Fruit fly (Drosophila melanogaster) whole organism, embryonic: ENCODE data around the gene Sfp26Ad.

ENCODE experiments used
- Antp ChIP-seq: fragments of 200-800 bp; sonication (Bioruptor generic); optimal IDR thresholded peaks from 3 replicates; lab custom pipeline; 2016; ENCODE audit warnings: missing biosample characterization, missing genetic modification characterization
- Atf6 ChIP-seq: fragments of 200-800 bp; sonication (Bioruptor generic); IDR thresholded peaks from 2 replicates; pipeline ENCODE4 v1.3.6; 2022; ENCODE audit warnings: missing biosample characterization, missing genetic modification characterization
- B-H2 ChIP-seq: fragments of 200-800 bp; sonication (Bioruptor generic); optimal IDR thresholded peaks from 2 replicates; lab custom pipeline; 2018; ENCODE audit warnings: missing biosample characterization, mild to moderate bottlenecking, missing genetic modification characterization
- CG10462 ChIP-seq: fragments of 200-800 bp; sonication (Bioruptor generic); optimal IDR thresholded peaks from 2 replicates; lab custom pipeline; 2016; ENCODE audit warnings: missing biosample characterization, missing genetic modification characterization
- CG10979 ChIP-seq: fragments of 200-800 bp; sonication (Bioruptor generic); optimal IDR thresholded peaks from 2 replicates; lab custom pipeline; 2018; ENCODE audit warnings: missing biosample characterization, mild to moderate bottlenecking, missing genetic modification characterization, moderate library complexity
- CG11398 ChIP-seq: fragments of 200-800 bp; sonication (Bioruptor generic); optimal IDR thresholded peaks from 2 replicates; lab custom pipeline; 2016; ENCODE audit warnings: missing biosample characterization, missing genetic modification characterization
- CG12219 ChIP-seq: fragments of 200-800 bp; sonication (Bioruptor generic); optimal IDR thresholded peaks from 3 replicates; lab custom pipeline; 2018; ENCODE audit warnings: missing biosample characterization, mild to moderate bottlenecking, missing genetic modification characterization
- CG14667 ChIP-seq: fragments of 200-800 bp; sonication (Bioruptor generic); IDR thresholded peaks from 2 replicates; pipeline ENCODE4 v1.3.6; 2022; ENCODE audit warnings: missing biosample characterization, missing genetic modification characterization
- CG18764 ChIP-seq: fragments of 200-800 bp; sonication (Bioruptor generic); optimal IDR thresholded peaks from 3 replicates; lab custom pipeline; 2016; ENCODE audit warnings: missing biosample characterization, missing genetic modification characterization
- CG2678 ChIP-seq: fragments of 200-800 bp; sonication (Bioruptor generic); optimal IDR thresholded peaks from 3 replicates; lab custom pipeline; 2019; ENCODE audit warnings: missing biosample characterization, mild to moderate bottlenecking, missing genetic modification characterization, moderate library complexity
- CG2712 ChIP-seq: fragments of 200-800 bp; optimal IDR thresholded peaks from 3 replicates; lab custom pipeline; 2019; ENCODE audit warnings: missing biosample characterization, mild to moderate bottlenecking, missing genetic modification characterization, moderate library complexity
- CG3065 ChIP-seq: fragments of 200-800 bp; sonication (Bioruptor generic); optimal IDR thresholded peaks from 2 replicates; lab custom pipeline; 2016; ENCODE audit warnings: missing biosample characterization, missing genetic modification characterization
- CG4282 ChIP-seq: fragments of 200-800 bp; sonication (Bioruptor generic); optimal IDR thresholded peaks from 2 replicates; lab custom pipeline; 2016; ENCODE audit warnings: missing biosample characterization, missing genetic modification characterization
- CG4404 ChIP-seq: fragments of 200-800 bp; sonication (Bioruptor generic); IDR thresholded peaks from 2 replicates; pipeline ENCODE4 v1.3.6; 2022; ENCODE audit warnings: missing biosample characterization, missing genetic modification characterization
- CG6791 ChIP-seq: fragments of 200-800 bp; sonication (Bioruptor generic); IDR thresholded peaks from 3 replicates; pipeline ENCODE4 v1.3.6; 2022; ENCODE audit warnings: missing biosample characterization, missing genetic modification characterization; ENCODE audit not compliant: partially characterized antibody
- CG6813 ChIP-seq: fragments of 200-800 bp; sonication (Bioruptor generic); optimal IDR thresholded peaks from 2 replicates; lab custom pipeline; 2017; ENCODE audit warnings: missing biosample characterization, missing genetic modification characterization, mild to moderate bottlenecking, moderate library complexity, missing genetic modification reagents
- CG8388 ChIP-seq: fragments of 200-800 bp; sonication (Bioruptor generic); optimal IDR thresholded peaks from 2 replicates; lab custom pipeline; 2019; ENCODE audit warnings: missing biosample characterization, mild to moderate bottlenecking, missing genetic modification characterization, moderate library complexity
- Drgx ChIP-seq: fragments of 200-800 bp; sonication (Bioruptor generic); IDR thresholded peaks from 2 replicates; pipeline ENCODE4 v1.3.6; 2022; ENCODE audit warnings: missing biosample characterization, missing genetic modification characterization
- Ets65A ChIP-seq: fragments of 200-800 bp; sonication (Bioruptor generic); peaks from one replicate; lab custom pipeline; 2016; ENCODE audit warnings: missing biosample characterization, missing genetic modification characterization
- Fer3 ChIP-seq: fragments of 200-800 bp; sonication (Bioruptor generic); optimal IDR thresholded peaks from 2 replicates; lab custom pipeline; 2018; ENCODE audit warnings: missing biosample characterization, mild to moderate bottlenecking, missing genetic modification characterization, moderate library complexity
- HLH54F ChIP-seq: fragments of 200-800 bp; sonication (Bioruptor generic); optimal IDR thresholded peaks from 3 replicates; lab custom pipeline; 2016; ENCODE audit warnings: missing biosample characterization, missing genetic modification characterization
- HLHmδ ChIP-seq: fragments of 200-800 bp; sonication (Bioruptor generic); optimal IDR thresholded peaks from 2 replicates; lab custom pipeline; 2018; ENCODE audit warnings: missing biosample characterization, mild to moderate bottlenecking, missing genetic modification characterization, moderate library complexity
- Hand ChIP-seq: fragments of 200-800 bp; sonication (Bioruptor generic); optimal IDR thresholded peaks from 2 replicates; lab custom pipeline; 2017; ENCODE audit warnings: mild to moderate bottlenecking, missing biosample characterization, missing genetic modification reagents, missing genetic modification characterization
- Hr3 ChIP-seq: fragments of 200-800 bp; sonication (Bioruptor generic); optimal IDR thresholded peaks from 3 replicates; lab custom pipeline; 2016; ENCODE audit warnings: missing biosample characterization, missing genetic modification characterization
- Kr ChIP-seq: fragments of 200-800 bp; sonication (Bioruptor generic); optimal IDR thresholded peaks from 2 replicates; lab custom pipeline; 2017; ENCODE audit warnings: missing biosample characterization, mild to moderate bottlenecking, missing genetic modification characterization
- MESR4 ChIP-seq: fragments of 200-800 bp; sonication (Bioruptor generic); optimal IDR thresholded peaks from 2 replicates; lab custom pipeline; 2018; ENCODE audit warnings: missing biosample characterization, mild to moderate bottlenecking, missing genetic modification characterization, moderate library complexity
- Mrtf ChIP-seq: fragments of 200-800 bp; sonication (Bioruptor generic); IDR thresholded peaks from 3 replicates; pipeline ENCODE4 v1.3.6; 2022; ENCODE audit warnings: missing biosample characterization, missing genetic modification characterization
- PHDP ChIP-seq: fragments of 200-800 bp; sonication (Bioruptor generic); optimal IDR thresholded peaks from 3 replicates; lab custom pipeline; 2018; ENCODE audit warnings: missing biosample characterization, mild to moderate bottlenecking, missing genetic modification characterization, moderate library complexity
- Sox100B ChIP-seq: fragments of 200-800 bp; sonication (Bioruptor generic); optimal IDR thresholded peaks from 3 replicates; lab custom pipeline; 2018; ENCODE audit warnings: missing biosample characterization, mild to moderate bottlenecking, missing genetic modification characterization
- Spps ChIP-seq: fragments of 200-800 bp; sonication (Bioruptor generic); optimal IDR thresholded peaks from 2 replicates; lab custom pipeline; 2018; ENCODE audit warnings: missing biosample characterization, mild to moderate bottlenecking, missing genetic modification characterization
- Stat92E ChIP-seq, 3 experiments: fragments of >200 bp in 2 of 3; fragments of 200-800 bp in 1 of 3; sonication (Bioruptor generic) in 1 of 3; optimal IDR thresholded peaks; 2 replicates each; lab custom pipeline; 2017 to 2019; ENCODE audit warnings: missing biosample characterization in 3 of 3, missing genetic modification characterization in 3 of 3, mild to moderate bottlenecking in 1 of 3, moderate library complexity in 1 of 3
- YL-1 ChIP-seq: fragments of 200-800 bp; sonication (Bioruptor generic); optimal IDR thresholded peaks from 3 replicates; lab custom pipeline; 2017; ENCODE audit warnings: missing biosample characterization, mild to moderate bottlenecking, missing genetic modification characterization
- ara ChIP-seq: fragments of 200-800 bp; sonication (Bioruptor generic); IDR thresholded peaks from 2 replicates; pipeline ENCODE4 v1.3.6; 2022; ENCODE audit warnings: missing biosample characterization, missing genetic modification characterization
- crol ChIP-seq: fragments of 200-800 bp; sonication (Bioruptor generic); IDR thresholded peaks from 2 replicates; pipeline ENCODE4 v1.3.6; 2022; ENCODE audit warnings: missing biosample characterization, missing genetic modification characterization
- exex ChIP-seq: fragments of 200-800 bp; sonication (Bioruptor generic); optimal IDR thresholded peaks from 4 replicates; lab custom pipeline; 2018; ENCODE audit warnings: missing biosample characterization, mild to moderate bottlenecking, missing genetic modification characterization, moderate library complexity
- gt ChIP-seq: fragments of 200-800 bp; sonication (Bioruptor generic); IDR thresholded peaks from 2 replicates; pipeline ENCODE4 v1.3.6; 2022; ENCODE audit warnings: missing biosample characterization, missing genetic modification characterization
- ind ChIP-seq: fragments of 200-800 bp; sonication (Bioruptor generic); optimal IDR thresholded peaks from 3 replicates; lab custom pipeline; 2016; ENCODE audit warnings: missing biosample characterization, missing genetic modification characterization
- inv ChIP-seq: fragments of 200-800 bp; sonication (Bioruptor generic); IDR thresholded peaks from 2 replicates; pipeline ENCODE4 v1.3.6; 2022; ENCODE audit warnings: missing biosample characterization, missing genetic modification characterization; ENCODE audit not compliant: partially characterized antibody
- ken ChIP-seq: fragments of 200-800 bp; sonication (Bioruptor generic); IDR thresholded peaks from 3 replicates; pipeline ENCODE4 v1.3.6; 2022; ENCODE audit warnings: missing biosample characterization, missing genetic modification characterization
- oc ChIP-seq: fragments of 200-800 bp; sonication (Bioruptor generic); optimal IDR thresholded peaks from 2 replicates; lab custom pipeline; 2018; ENCODE audit warnings: missing biosample characterization, mild to moderate bottlenecking, missing genetic modification characterization, moderate library complexity
- sna ChIP-seq: fragments of 200-800 bp; sonication (Bioruptor generic); IDR thresholded peaks from 2 replicates; pipeline ENCODE4 v1.3.6; 2022; ENCODE audit warnings: missing biosample characterization, missing genetic modification characterization; ENCODE audit not compliant: partially characterized antibody
- sob ChIP-seq: fragments of 200-800 bp; sonication (Bioruptor generic); IDR thresholded peaks from 2 replicates; pipeline ENCODE4 v1.3.6; 2022; ENCODE audit warnings: missing biosample characterization, missing genetic modification characterization
- sqz ChIP-seq: fragments of 200-800 bp; sonication (Bioruptor generic); optimal IDR thresholded peaks from 3 replicates; lab custom pipeline; 2018; ENCODE audit warnings: missing biosample characterization, mild to moderate bottlenecking, missing genetic modification characterization
- tap ChIP-seq: fragments of 200-800 bp; optimal IDR thresholded peaks from 3 replicates; lab custom pipeline; 2019; ENCODE audit warnings: missing biosample characterization, mild to moderate bottlenecking, missing genetic modification characterization, moderate library complexity
- toy ChIP-seq: fragments of 200-800 bp; sonication (Bioruptor generic); IDR thresholded peaks from 2 replicates; pipeline ENCODE4 v1.3.6; 2022; ENCODE audit warnings: missing biosample characterization, missing genetic modification characterization
- ttk ChIP-seq: fragments of 200-800 bp; sonication (Bioruptor generic); IDR thresholded peaks from 2 replicates; pipeline ENCODE4 v2.1.2; 2022; ENCODE audit warnings: missing biosample characterization, missing genetic modification characterization
- usp ChIP-seq: fragments of >200 bp; optimal IDR thresholded peaks from 2 replicates; lab custom pipeline; 2017; ENCODE audit warnings: missing biosample characterization, missing genetic modification characterization
- wek ChIP-seq: fragments of 200-800 bp; sonication (Bioruptor generic); optimal IDR thresholded peaks from 3 replicates; lab custom pipeline; 2018; ENCODE audit warnings: missing biosample characterization, mild to moderate bottlenecking, missing genetic modification characterization, moderate library complexity

Sfp26Ad gene

dm6 chr2L:5906893-5907850 is 35.9 kb downstream of the Sfp26Ad start, which contains the start of gene bchs (continued):
- peak; percentile 79 for TF ChIP-seq exex
- no peak for TF ChIP-seq Stat92E (GFP tag; optimal IDR thresholded peaks at IDR 0.05; lab: Kevin White, UChicago)
- TF ChIP-seq oc (tag; lab: Kevin White, UChicago), result peak; percentile 90
- TF ChIP-seq gt (GFP tag; lab: Robert Waterston, UW), result no peak
- peak; percentile 61 for TF ChIP-seq CG3065 (GFP tag; lab: Kevin White, UChicago)
- peak; percentile 88 for TF ChIP-seq Fer3 (tag; lab: Kevin White, UChicago)
- TF ChIP-seq Sox100B (GFP tag; lab: Kevin White, UChicago), result no peak
- peak; percentile 85 for TF ChIP-seq B-H2 (GFP tag; lab: Kevin White, UChicago)
- TF ChIP-seq tap, result no peak
- TF ChIP-seq sob (GFP tag; lab: Robert Waterston, UW), result peak; percentile 84
- TF ChIP-seq Spps (tag; lab: Kevin White, UChicago), result peak; percentile 76
- TF ChIP-seq CG2712 (tag; lab: Kevin White, UChicago), result no peak
- TF ChIP-seq Atf6 (GFP tag; lab: Robert Waterston, UW), result peak; percentile 90
- peak; percentile 67 for TF ChIP-seq Antp (GFP tag; lab: Kevin White, UChicago)
- TF ChIP-seq ttk (GFP tag; lab: Robert Waterston, UW), result no peak
- peak; percentile 87 for TF ChIP-seq crol (GFP tag; lab: Robert Waterston, UW)
- TF ChIP-seq Hand (GFP tag; lab: Kevin White, UChicago), result peak; percentile 89
- TF ChIP-seq CG6813 (GFP tag; lab: Kevin White, UChicago), result peak; percentile 99
- TF ChIP-seq sna (GFP tag; lab: Robert Waterston, UW), result peak; percentile 68
- TF ChIP-seq CG2678 (tag; lab: Kevin White, UChicago), result peak; percentile 90
- no peak for TF ChIP-seq usp (GFP tag; lab: Kevin White, UChicago)
- peak; percentile 38; the same call in 1 of the 2 replicates for TF ChIP-seq toy
- peak; percentile 65 for TF ChIP-seq CG8388 (GFP tag; lab: Kevin White, UChicago)
- TF ChIP-seq inv (GFP tag; lab: Robert Waterston, UW), result no peak
- TF ChIP-seq CG10979 (tag; lab: Kevin White, UChicago), result peak; percentile 68
- peak; percentile 79; the same call in 1 of the 2 replicates for TF ChIP-seq ara (GFP tag; lab: Robert Waterston, UW)
- TF ChIP-seq wek, result peak; percentile 96
- peak; percentile 75; the same call in 2 of the 3 replicates for TF ChIP-seq ken (GFP tag; lab: Robert Waterston, UW)
- peak; percentile 88 for TF ChIP-seq CG12219
- peak; percentile 38; the same call in 1 of the 3 replicates for TF ChIP-seq CG6791 (GFP tag; lab: Robert Waterston, UW)
- peak; percentile 90 for TF ChIP-seq Ets65A
- TF ChIP-seq CG14667 (GFP tag; lab: Robert Waterston, UW), result no peak
- TF ChIP-seq MESR4, result peak; percentile 52
- TF ChIP-seq sqz (GFP tag; lab: Kevin White, UChicago), result no peak
- TF ChIP-seq Mrtf (GFP tag; lab: Robert Waterston, UW), result peak; percentile 63; the same call in 1 of the 3 replicates
- TF ChIP-seq ind (GFP tag; lab: Kevin White, UChicago), result peak; percentile 3
- no peak for TF ChIP-seq CG4404 (GFP tag; lab: Robert Waterston, UW)
- TF ChIP-seq CG18764, result no peak
- TF ChIP-seq HLH54F (GFP tag; lab: Kevin White, UChicago), result peak; percentile 31
- TF ChIP-seq CG4282, result peak; percentile 57
- no peak for TF ChIP-seq Drgx (GFP tag; lab: Robert Waterston, UW)
- peak; percentile 95 for TF ChIP-seq YL-1 (GFP tag; lab: Kevin White, UChicago)
- peak; percentile 91 for TF ChIP-seq CG11398 (GFP tag; lab: Kevin White, UChicago)
- peak; percentile 92 for TF ChIP-seq PHDP
- peak; percentile 12 for TF ChIP-seq Hr3 (GFP tag; lab: Kevin White, UChicago)
- peak; percentile 88 for TF ChIP-seq Kr (GFP tag; lab: Kevin White, UChicago)
- TF ChIP-seq CG10462, result no peak
- peak; percentile 96 for TF ChIP-seq HLHmδ (GFP tag; lab: Kevin White, UChicago)
